Worm (Caenorhabditis elegans): Measurements from ENCODE around the gene F49C5.5.

DNA sequence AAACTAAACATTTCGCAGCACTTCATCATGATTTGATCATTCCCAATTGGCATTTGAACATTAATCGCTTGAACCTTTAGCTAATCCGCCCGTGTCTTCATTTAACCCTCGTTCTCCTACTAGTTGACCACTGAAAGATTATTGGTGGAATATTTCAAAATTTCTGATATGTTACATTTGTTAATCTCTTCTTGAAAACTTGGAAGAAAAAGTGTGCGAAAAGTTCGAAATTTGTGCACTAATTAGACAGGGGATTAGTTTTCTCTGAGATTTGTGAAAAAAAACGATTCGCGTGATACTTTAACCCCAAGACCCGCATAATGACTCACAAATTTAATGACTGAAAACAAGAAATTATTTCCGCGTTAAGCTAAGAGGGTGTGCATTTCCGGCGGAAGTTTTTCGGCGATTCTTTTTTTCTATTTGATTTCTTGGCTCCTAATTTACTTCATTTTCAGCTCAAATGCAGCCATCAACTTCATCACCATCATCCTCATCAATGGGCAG is 11.0 kb downstream of the F49C5.5 start, which contains the start of gene nimk-1:
- TF ChIP-seq saeg-2 (GFP tag; IDR thresholded peaks at IDR 0.05) (no peak), lin-29 (GFP tag; IDR thresholded peaks at IDR 0.05) (no peak)

Measured in whole organism, L4 larva.